Fruit fly (Drosophila melanogaster) whole organism, embryonic: ENCODE measurements around the gene CG15764.
A peak's percentile ranks its signal among the peaks of the same experiment; 100 is the strongest.

Experiments
- Aef1 ChIP-seq: fragments of 200-800 bp; sonication (Bioruptor generic); IDR thresholded peaks from 3 replicates; pipeline ENCODE4 v1.3.6; 2022; ENCODE audit warnings: missing biosample characterization, missing genetic modification characterization
- BtbVII ChIP-seq: fragments of 200-800 bp; sonication (Bioruptor generic); optimal IDR thresholded peaks from 3 replicates; lab custom pipeline; 2017; ENCODE audit warnings: missing biosample characterization, mild to moderate bottlenecking, missing genetic modification characterization
- CG4820 ChIP-seq: fragments of 200-800 bp; sonication (Bioruptor generic); optimal IDR thresholded peaks from 3 replicates; lab custom pipeline; 2016; ENCODE audit warnings: missing biosample characterization, missing genetic modification characterization
- CG6654 ChIP-seq: fragments of 200-800 bp; sonication (Bioruptor generic); optimal IDR thresholded peaks from 2 replicates; lab custom pipeline; 2017; ENCODE audit warnings: missing biosample characterization, mild to moderate bottlenecking, missing genetic modification characterization
- CG6683 ChIP-seq: fragments of 200-800 bp; sonication (Bioruptor generic); optimal IDR thresholded peaks from 2 replicates; lab custom pipeline; 2017; ENCODE audit warnings: missing biosample characterization, mild to moderate bottlenecking, missing genetic modification characterization, missing genetic modification reagents
- ase ChIP-seq: fragments of 200-800 bp; sonication (Bioruptor generic); IDR thresholded peaks from 3 replicates; pipeline ENCODE4 v1.3.6; 2022; ENCODE audit warnings: missing biosample characterization, missing genetic modification characterization
- seq ChIP-seq: fragments of 200-800 bp; sonication (Bioruptor generic); IDR thresholded peaks from 2 replicates; pipeline ENCODE4 v1.3.6; 2022; ENCODE audit warnings: missing biosample characterization, missing genetic modification characterization
- yki ChIP-seq: fragments of >200 bp; optimal IDR thresholded peaks from 3 replicates; lab custom pipeline; 2018

dm6 chrX:5896809-5897700 lies 28.2 kb downstream of the CG15764 start:
- TF ChIP-seq CG6683 (GFP tag; lab: Kevin White, UChicago) (no peak), BtbVII (peak; percentile 6), Aef1 (GFP tag; lab: Robert Waterston, UW) (peak; percentile 26; the same call in 1 of the 3 replicates), yki (lab: Kevin White, UChicago) (no peak), CG6654 (GFP tag; lab: Kevin White, UChicago) (no peak), CG4820 (no peak), ase (GFP tag; lab: Robert Waterston, UW) (peak; percentile 40; the same call in 1 of the 3 replicates), seq (no peak)
